Worm (Caenorhabditis elegans) whole organism, early embryonic: ENCODE measurements around the gene hot-6.

Source experiments
- B0310.2 ChIP-seq: sonication (generic microtip); optimal IDR thresholded peaks from 2 replicates; lab custom pipeline; 2016; ENCODE audit warnings: mild to moderate bottlenecking, missing genetic modification characterization, missing compliant biosample characterization
- F13C5.2 ChIP-seq: sonication (generic microtip); optimal IDR thresholded peaks from 2 replicates; lab custom pipeline; 2017; ENCODE audit warnings: mild to moderate bottlenecking, missing genetic modification characterization, inconsistent platforms, missing compliant biosample characterization
- aly-1 ChIP-seq: sonication (generic microtip); optimal IDR thresholded peaks from 2 replicates; lab custom pipeline; 2016; ENCODE audit warnings: missing genetic modification characterization, missing compliant biosample characterization
- ama-1 ChIP-seq: fragments of 150-350 bp; optimal IDR thresholded peaks from 2 replicates; lab custom pipeline; 2014
- ceh-13 ChIP-seq: fragments of 200-800 bp; sonication (Bioruptor generic); optimal IDR thresholded peaks from 2 replicates; lab custom pipeline; 2018; ENCODE audit warnings: mild to moderate bottlenecking, missing genetic modification characterization, missing compliant biosample characterization
- ceh-36 ChIP-seq: sonication (generic microtip); optimal IDR thresholded peaks from 2 replicates; lab custom pipeline; 2016; ENCODE audit warnings: missing genetic modification characterization, inconsistent platforms, missing compliant biosample characterization
- ets-7 ChIP-seq: sonication (generic microtip); optimal IDR thresholded peaks from 2 replicates; lab custom pipeline; 2016; ENCODE audit warnings: missing genotype, missing genetic modification characterization, missing compliant biosample characterization
- flt-1 ChIP-seq: fragments of 200-800 bp; sonication (Bioruptor generic); IDR thresholded peaks from 2 replicates; pipeline ENCODE4 v1.3.6; 2022; ENCODE audit warnings: missing genetic modification characterization, missing compliant biosample characterization
- hmbx-1 ChIP-seq: sonication (generic microtip); optimal IDR thresholded peaks from 2 replicates; lab custom pipeline; 2016; ENCODE audit warnings: mild to moderate bottlenecking, missing genetic modification characterization, missing compliant biosample characterization
- hmg-4 ChIP-seq: fragments of 200-800 bp; sonication (Bioruptor generic); optimal IDR thresholded peaks from 2 replicates; lab custom pipeline; 2018; ENCODE audit warnings: mild to moderate bottlenecking, missing genetic modification characterization, missing compliant biosample characterization
- hnd-1 ChIP-seq: sonication (generic microtip); optimal IDR thresholded peaks from 2 replicates; lab custom pipeline; 2016; ENCODE audit warnings: missing genetic modification characterization, missing compliant biosample characterization
- pes-1 ChIP-seq: fragments of 200-800 bp; sonication (Bioruptor generic); IDR thresholded peaks from 2 replicates; pipeline ENCODE4 v1.3.6; 2022; ENCODE audit warnings: missing genetic modification reagents, missing genetic modification characterization, missing compliant biosample characterization
- scrt-1 ChIP-seq: fragments of 200-800 bp; sonication (Bioruptor generic); IDR thresholded peaks from 2 replicates; pipeline ENCODE4 v1.3.6; 2022; ENCODE audit warnings: missing genetic modification characterization, missing compliant biosample characterization
- sea-1 ChIP-seq: fragments of 200-800 bp; sonication (Bioruptor generic); conservative IDR thresholded peaks from 2 replicates; pipeline ENCODE4 v1.3.6; 2022; ENCODE audit warnings: missing genetic modification characterization, missing compliant biosample characterization
- tbx-11 ChIP-seq: fragments of 200-800 bp; sonication (Bioruptor generic); IDR thresholded peaks from 2 replicates; pipeline ENCODE4 v1.3.6; 2022; ENCODE audit warnings: missing genetic modification characterization, missing compliant biosample characterization
- tbx-37 ChIP-seq: fragments of 200-800 bp; sonication (Bioruptor generic); conservative IDR thresholded peaks from 2 replicates; pipeline ENCODE4 v1.3.6; 2022; ENCODE audit warnings: missing genetic modification reagents, missing genetic modification characterization, missing compliant biosample characterization
- tra-4 ChIP-seq: sonication (generic microtip); optimal IDR thresholded peaks from 2 replicates; lab custom pipeline; 2017; ENCODE audit warnings: missing genetic modification characterization, missing compliant biosample characterization

hot-6 gene

DNA sequence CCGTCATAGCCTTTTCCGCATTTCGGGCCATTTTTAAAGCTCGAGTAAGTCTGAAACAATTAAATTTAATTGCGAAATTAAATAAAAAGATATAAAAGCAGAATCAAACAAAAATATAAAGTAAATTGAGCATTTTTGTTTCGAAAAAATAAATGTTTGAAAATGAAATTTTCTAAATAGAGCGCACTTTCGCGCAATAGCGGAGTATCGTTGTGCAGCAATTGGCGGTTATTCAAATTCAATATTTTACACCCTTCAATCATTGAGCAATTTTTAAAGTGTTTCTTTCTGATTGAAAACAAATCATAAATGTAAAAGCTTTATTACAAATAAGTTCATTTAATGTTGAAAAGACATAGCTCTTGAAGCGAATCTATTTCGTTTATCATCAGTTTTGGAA is 22.1 kb downstream of the hot-6 start, which contains the start of gene isy-1:
Gene isy-1 (minus strand): TSS at position 50 of the 400 bp plus-strand sequence.
- TF ChIP-seq hmg-4 (no peak), scrt-1 (GFP tag; lab: Robert Waterston, UW) (no peak), tbx-37 (GFP tag; lab: Robert Waterston, UW) (no peak), ceh-36 (tag; lab: Kevin White, UChicago) (no peak), F13C5.2 (peak; percentile 23), pes-1 (GFP tag; lab: Robert Waterston, UW) (no peak)

DNA sequence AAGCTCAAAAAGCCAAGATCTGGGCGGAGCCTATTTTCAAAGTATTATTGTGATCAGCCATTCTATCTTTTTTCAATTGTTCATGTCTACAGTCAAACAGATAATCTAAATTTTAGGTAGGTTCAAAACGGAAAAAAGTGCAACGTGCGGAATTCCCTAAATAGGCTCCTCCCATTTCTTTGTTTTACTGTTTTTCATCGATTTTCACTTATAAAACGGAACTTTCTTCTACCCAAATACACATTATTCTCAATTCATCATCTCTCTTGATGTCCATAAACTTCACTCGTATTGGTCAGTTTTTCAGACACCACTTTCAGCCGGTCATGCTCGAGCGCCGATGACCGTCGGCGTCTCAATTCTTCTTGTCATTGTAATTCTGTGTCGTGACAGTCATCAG is 23.9 kb downstream of the hot-6 start, which contains the start of gene F53B7.7:
Gene F53B7.7 (plus strand): TSS at position 301 of the 400 bp plus-strand sequence.
- TF ChIP-seq B0310.2 (tag; lab: Kevin White, UChicago): no peak
- TF ChIP-seq F13C5.2: no peak
- TF ChIP-seq sea-1: no peak
- no peak for TF ChIP-seq ets-7 (tag; lab: Kevin White, UChicago)
- no peak for TF ChIP-seq ceh-36 (tag; lab: Kevin White, UChicago)
- no peak for TF ChIP-seq ceh-13
- no peak for TF ChIP-seq flt-1
- TF ChIP-seq hmbx-1 (tag; lab: Kevin White, UChicago): no peak
- no peak for TF ChIP-seq tra-4
- TF ChIP-seq tbx-37 (GFP tag; lab: Robert Waterston, UW): no peak
- TF ChIP-seq hnd-1: no peak
- TF ChIP-seq ama-1 (lab: Kevin White, UChicago): no peak
- no peak for TF ChIP-seq hmg-4
- no peak for TF ChIP-seq tbx-11 (GFP tag; lab: Robert Waterston, UW)
- no peak for TF ChIP-seq aly-1 (tag; lab: Kevin White, UChicago)
- TF ChIP-seq scrt-1 (GFP tag; lab: Robert Waterston, UW): no peak
- TF ChIP-seq pes-1 (GFP tag; lab: Robert Waterston, UW): no peak

DNA sequence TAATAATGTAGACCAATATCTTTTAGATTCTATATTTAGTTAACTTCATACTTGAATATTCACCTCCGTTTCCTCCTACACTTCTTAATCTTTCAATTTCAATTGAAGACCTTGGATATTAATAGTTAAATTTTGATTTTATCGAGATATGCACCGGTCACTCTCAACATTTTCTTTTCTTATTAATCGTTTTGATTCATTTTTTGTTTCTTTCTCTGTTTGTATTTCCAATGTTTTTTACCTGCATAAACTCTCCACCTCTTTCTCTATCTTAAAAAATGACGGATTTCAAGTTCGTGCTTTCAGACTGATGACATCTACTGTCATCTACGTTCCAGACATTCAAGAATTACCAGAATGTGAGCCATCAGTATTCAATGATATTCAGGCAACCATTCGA is 30.9 kb downstream of the hot-6 start, which contains the start of gene frpr-9:
Gene frpr-9 (plus strand): TSS at position 301 of the 400 bp plus-strand sequence.
- no peak for TF ChIP-seq aly-1 (tag; lab: Kevin White, UChicago)
- no peak for TF ChIP-seq ets-7 (tag; lab: Kevin White, UChicago)
- no peak for TF ChIP-seq sea-1
- TF ChIP-seq ceh-13: no peak
- TF ChIP-seq B0310.2 (tag; lab: Kevin White, UChicago): no peak
- no peak for TF ChIP-seq flt-1
- TF ChIP-seq tra-4: no peak
- no peak for TF ChIP-seq F13C5.2
- TF ChIP-seq tbx-37 (GFP tag; lab: Robert Waterston, UW): no peak
- TF ChIP-seq hmg-4: no peak
- no peak for TF ChIP-seq tbx-11 (GFP tag; lab: Robert Waterston, UW)
- TF ChIP-seq hnd-1: no peak

DNA sequence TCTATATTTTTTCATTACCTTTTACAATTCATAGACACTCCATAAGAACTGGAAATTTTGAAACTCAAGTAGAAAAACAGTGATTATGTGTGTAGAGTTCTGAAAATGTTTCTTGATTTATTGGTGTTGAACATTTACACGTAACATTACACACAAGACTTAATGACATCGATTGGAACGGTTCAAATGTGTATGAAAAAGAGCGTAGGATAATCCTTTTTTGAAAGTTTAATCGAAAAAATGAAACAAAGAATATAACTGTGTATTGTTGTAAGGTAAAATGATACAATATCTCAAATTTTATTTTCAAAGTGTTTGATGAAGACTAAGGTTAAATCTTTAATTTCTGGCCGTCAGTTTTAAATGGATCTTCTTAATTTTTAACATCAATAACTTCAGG is 41.6 kb downstream of the hot-6 start, which contains the start of gene fig-1:
Gene fig-1 (minus strand): TSS at position 101 of the 400 bp plus-strand sequence.
- TF ChIP-seq hmbx-1 (tag; lab: Kevin White, UChicago): no peak
- TF ChIP-seq ceh-36 (tag; lab: Kevin White, UChicago): no peak
- no peak for TF ChIP-seq tbx-37 (GFP tag; lab: Robert Waterston, UW)
- no peak for TF ChIP-seq tra-4
- no peak for TF ChIP-seq hnd-1
- TF ChIP-seq ama-1 (lab: Kevin White, UChicago): no peak

DNA sequence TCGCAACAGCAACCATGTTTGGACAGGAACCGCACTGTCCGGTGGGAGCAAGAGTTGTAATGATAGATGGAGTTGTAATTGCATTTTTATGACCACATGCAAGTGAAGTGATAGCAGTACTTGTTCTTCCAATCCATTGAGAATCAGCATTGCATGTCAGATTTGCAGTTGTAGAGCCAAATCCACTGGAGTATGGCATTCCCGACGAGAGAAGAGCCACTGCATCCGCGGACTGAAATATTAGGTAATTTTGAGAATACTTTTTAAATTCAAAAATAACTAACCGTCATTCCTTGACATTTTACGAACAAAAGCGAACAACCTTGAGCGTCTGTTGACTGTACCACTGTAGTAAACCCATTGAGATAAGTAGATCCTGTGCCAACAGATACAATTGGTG is 47.6 kb downstream of the hot-6 start:
- TF ChIP-seq B0310.2 (tag; lab: Kevin White, UChicago): no peak
- no peak for TF ChIP-seq ama-1 (lab: Kevin White, UChicago)
- TF ChIP-seq ets-7 (tag; lab: Kevin White, UChicago): no peak
- TF ChIP-seq hnd-1: no peak
- no peak for TF ChIP-seq hmbx-1 (tag; lab: Kevin White, UChicago)
- TF ChIP-seq ceh-13: no peak
- no peak for TF ChIP-seq tra-4
- no peak for TF ChIP-seq pes-1 (GFP tag; lab: Robert Waterston, UW)
- no peak for TF ChIP-seq hmg-4
- TF ChIP-seq sea-1: no peak
- TF ChIP-seq tbx-11 (GFP tag; lab: Robert Waterston, UW): no peak
- no peak for TF ChIP-seq F13C5.2
- no peak for TF ChIP-seq aly-1 (tag; lab: Kevin White, UChicago)
- no peak for TF ChIP-seq flt-1
- TF ChIP-seq tbx-37 (GFP tag; lab: Robert Waterston, UW): no peak
- TF ChIP-seq ceh-36 (tag; lab: Kevin White, UChicago): no peak
